Worm (Caenorhabditis elegans) whole organism, L4 larva: ENCODE results near the gene srh-59.

Experiments used
- aha-1 ChIP-seq: fragments of 150-350 bp; peaks from one replicate; lab custom pipeline; 2014; ENCODE audit warnings: missing biosample characterization, missing genetic modification characterization
- lin-13 ChIP-seq: fragments of 150-350 bp; optimal IDR thresholded peaks from 2 replicates; lab custom pipeline; 2014; ENCODE audit warnings: missing biosample characterization, missing genetic modification reagents, missing genetic modification characterization
- snpc-4 ChIP-seq: fragments of 150-350 bp; optimal IDR thresholded peaks from 2 replicates; lab custom pipeline; 2014; ENCODE audit warnings: missing biosample characterization, missing genetic modification characterization
- ztf-11 ChIP-seq: fragments of 150-350 bp; optimal IDR thresholded peaks from 2 replicates; lab custom pipeline; 2014; ENCODE audit warnings: missing biosample characterization, missing genetic modification characterization

DNA sequence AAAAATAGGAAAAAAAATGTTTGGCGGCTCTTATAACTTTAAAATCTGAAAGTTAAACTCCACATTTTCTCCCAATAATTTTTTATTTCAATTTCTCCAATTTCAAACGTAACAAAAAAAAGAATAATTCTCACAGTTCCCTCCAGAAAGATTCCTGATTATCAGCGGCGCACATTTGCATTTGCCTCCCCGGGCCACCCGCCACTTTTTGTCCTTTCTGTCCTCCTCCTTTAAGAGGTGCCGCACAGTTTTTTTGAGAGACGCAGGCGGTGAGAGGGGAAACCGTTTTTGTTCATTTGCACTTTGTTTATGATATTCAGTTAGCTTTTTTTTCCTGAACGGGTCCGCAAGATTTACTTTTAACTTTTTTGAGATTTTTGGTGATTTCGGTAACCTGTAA, 39.0 kb downstream of the srh-59 start:
- TF ChIP-seq lin-13 (no peak), snpc-4 (tag; lab: Kevin White, UChicago) (no peak), aha-1 (tag; lab: Kevin White, UChicago) (peak; percentile 48), ztf-11 (tag; lab: Kevin White, UChicago) (no peak)
